Fruit fly (Drosophila melanogaster) whole organism, embryonic: ENCODE data around the gene ND-SGDH.

Source experiments
- Antp ChIP-seq: fragments of 200-800 bp; sonication (Bioruptor generic); optimal IDR thresholded peaks from 3 replicates; lab custom pipeline; 2016; ENCODE audit warnings: missing biosample characterization, missing genetic modification characterization
- B-H1 ChIP-seq: fragments of 200-800 bp; sonication (Bioruptor generic); IDR thresholded peaks from 3 replicates; pipeline ENCODE4 v1.3.6; 2022; ENCODE audit warnings: missing biosample characterization, missing genetic modification characterization
- Blimp-1 ChIP-seq: fragments of 200-800 bp; sonication (Bioruptor generic); optimal IDR thresholded peaks from 3 replicates; lab custom pipeline; 2018; ENCODE audit warnings: missing biosample characterization, missing genetic modification characterization, mild to moderate bottlenecking, moderate library complexity, missing genetic modification reagents
- CG10147 ChIP-seq: fragments of 200-800 bp; sonication (Bioruptor generic); optimal IDR thresholded peaks from 2 replicates; lab custom pipeline; 2019; ENCODE audit warnings: missing biosample characterization, mild to moderate bottlenecking, missing genetic modification characterization, moderate library complexity
- CG11456 ChIP-seq: fragments of 200-800 bp; sonication (Bioruptor generic); IDR thresholded peaks from 3 replicates; pipeline ENCODE4 v1.3.6; 2022; ENCODE audit warnings: missing biosample characterization, missing genetic modification characterization
- CG12769 ChIP-seq: fragments of 200-800 bp; sonication (Bioruptor generic); optimal IDR thresholded peaks from 2 replicates; lab custom pipeline; 2019; ENCODE audit warnings: missing biosample characterization, mild to moderate bottlenecking, missing genetic modification characterization, moderate library complexity
- CG14050 ChIP-seq: fragments of 200-800 bp; sonication (Bioruptor generic); IDR thresholded peaks from 3 replicates; pipeline ENCODE4 v1.3.6; 2022; ENCODE audit warnings: missing biosample characterization, missing genetic modification characterization
- CG14710 ChIP-seq: fragments of 200-800 bp; sonication (Bioruptor generic); optimal IDR thresholded peaks from 3 replicates; lab custom pipeline; 2019; ENCODE audit warnings: missing biosample characterization, mild to moderate bottlenecking, missing genetic modification characterization, moderate library complexity
- CG14860 ChIP-seq: fragments of 200-800 bp; sonication (Bioruptor generic); IDR thresholded peaks from 3 replicates; pipeline ENCODE4 v1.3.6; 2022; ENCODE audit warnings: missing biosample characterization, missing genetic modification characterization; ENCODE audit not compliant: partially characterized antibody
- CG1529 ChIP-seq: fragments of 200-800 bp; sonication (Bioruptor generic); optimal IDR thresholded peaks from 3 replicates; lab custom pipeline; 2018; ENCODE audit warnings: missing biosample characterization, missing genetic modification characterization
- CG16813 ChIP-seq: fragments of 200-800 bp; sonication (Bioruptor generic); IDR thresholded peaks from 3 replicates; pipeline ENCODE4 v1.3.6; 2022; ENCODE audit warnings: missing biosample characterization, missing genetic modification characterization; ENCODE audit not compliant: partially characterized antibody
- CG17568 ChIP-seq: fragments of 200-800 bp; sonication (Bioruptor generic); optimal IDR thresholded peaks from 2 replicates; lab custom pipeline; 2018; ENCODE audit warnings: missing biosample characterization, mild to moderate bottlenecking, missing genetic modification characterization, moderate library complexity
- CG31441 ChIP-seq: fragments of 200-800 bp; sonication (Bioruptor generic); IDR thresholded peaks from 2 replicates; pipeline ENCODE4 v1.3.6; 2022; ENCODE audit warnings: missing biosample characterization, missing genetic modification characterization
- CG42726 ChIP-seq: fragments of 200-800 bp; sonication (Bioruptor generic); IDR thresholded peaks from 2 replicates; pipeline ENCODE4 v1.3.6; 2022; ENCODE audit warnings: missing biosample characterization, missing genetic modification characterization; ENCODE audit not compliant: partially characterized antibody
- CG5953 ChIP-seq: fragments of 200-800 bp; sonication (Bioruptor generic); IDR thresholded peaks from 2 replicates; pipeline ENCODE4 v1.3.6; 2022; ENCODE audit warnings: missing biosample characterization, missing genetic modification characterization
- CG6813 ChIP-seq: fragments of 200-800 bp; sonication (Bioruptor generic); optimal IDR thresholded peaks from 2 replicates; lab custom pipeline; 2017; ENCODE audit warnings: missing biosample characterization, missing genetic modification characterization, mild to moderate bottlenecking, moderate library complexity, missing genetic modification reagents
- CG6854 ChIP-seq: fragments of 200-800 bp; sonication (Bioruptor generic); optimal IDR thresholded peaks from 3 replicates; lab custom pipeline; 2017; ENCODE audit warnings: missing biosample characterization, mild to moderate bottlenecking, missing genetic modification characterization
- CG8478 ChIP-seq: fragments of >200 bp; optimal IDR thresholded peaks from 2 replicates; lab custom pipeline; 2018
- CG8765 ChIP-seq: fragments of 200-800 bp; sonication (Bioruptor generic); IDR thresholded peaks from 2 replicates; pipeline ENCODE4 v1.3.6; 2022; ENCODE audit warnings: missing biosample characterization, missing genetic modification characterization
- CHES-1-like ChIP-seq: fragments of 200-800 bp; sonication (Bioruptor generic); optimal IDR thresholded peaks from 2 replicates; lab custom pipeline; 2016; ENCODE audit warnings: missing biosample characterization, missing genetic modification characterization
- Camta ChIP-seq: fragments of 200-800 bp; sonication (Bioruptor generic); optimal IDR thresholded peaks from 2 replicates; lab custom pipeline; 2016; ENCODE audit warnings: missing biosample characterization, missing genetic modification characterization
- Doc2 ChIP-seq: fragments of 200-800 bp; sonication (Bioruptor generic); IDR thresholded peaks from 2 replicates; pipeline ENCODE4 v1.3.6; 2022; ENCODE audit warnings: missing biosample characterization, missing genetic modification characterization
- Dp ChIP-seq: fragments of 200-800 bp; sonication (Bioruptor generic); optimal IDR thresholded peaks from 2 replicates; lab custom pipeline; 2018; ENCODE audit warnings: missing biosample characterization, mild to moderate bottlenecking, missing genetic modification characterization, moderate library complexity
- E2f1 ChIP-seq: fragments of 200-800 bp; sonication (Bioruptor generic); IDR thresholded peaks from 2 replicates; pipeline ENCODE4 v1.3.6; 2022; ENCODE audit warnings: missing biosample characterization, missing genetic modification characterization
- Ets65A ChIP-seq: fragments of 200-800 bp; sonication (Bioruptor generic); peaks from one replicate; lab custom pipeline; 2016; ENCODE audit warnings: missing biosample characterization, missing genetic modification characterization
- Fer3 ChIP-seq: fragments of 200-800 bp; sonication (Bioruptor generic); optimal IDR thresholded peaks from 2 replicates; lab custom pipeline; 2018; ENCODE audit warnings: missing biosample characterization, mild to moderate bottlenecking, missing genetic modification characterization, moderate library complexity
- Kr ChIP-seq: fragments of 200-800 bp; sonication (Bioruptor generic); optimal IDR thresholded peaks from 2 replicates; lab custom pipeline; 2017; ENCODE audit warnings: missing biosample characterization, mild to moderate bottlenecking, missing genetic modification characterization
- MBD-R2 ChIP-seq: fragments of 200-800 bp; sonication (Bioruptor generic); IDR thresholded peaks from 2 replicates; pipeline ENCODE4 v1.3.6; 2022; ENCODE audit warnings: missing biosample characterization, missing genetic modification characterization
- bbx ChIP-seq: fragments of 200-800 bp; sonication (Bioruptor generic); IDR thresholded peaks from 2 replicates; pipeline ENCODE4 v1.3.6; 2022; ENCODE audit warnings: missing biosample characterization, missing genetic modification characterization; ENCODE audit not compliant: partially characterized antibody
- cad ChIP-seq: fragments of >200 bp; optimal IDR thresholded peaks from 2 replicates; lab custom pipeline; 2017; ENCODE audit warnings: missing biosample characterization, missing genetic modification characterization
- cato ChIP-seq: fragments of 200-800 bp; sonication (Bioruptor generic); optimal IDR thresholded peaks from 2 replicates; lab custom pipeline; 2016; ENCODE audit warnings: missing biosample characterization, missing genetic modification characterization, borderline replicate concordance
- chinmo ChIP-seq: fragments of 200-800 bp; sonication (Bioruptor generic); IDR thresholded peaks from 4 replicates; pipeline ENCODE4 v1.3.6; 2022; ENCODE audit warnings: missing biosample characterization, missing genetic modification characterization; ENCODE audit not compliant: partially characterized antibody
- crc ChIP-seq: fragments of 200-800 bp; sonication (Bioruptor generic); optimal IDR thresholded peaks from 2 replicates; lab custom pipeline; 2016; ENCODE audit warnings: missing biosample characterization, missing genetic modification characterization
- fru ChIP-seq: fragments of >200 bp; optimal IDR thresholded peaks from 2 replicates; lab custom pipeline; 2017
- gcm ChIP-seq: fragments of 200-800 bp; sonication (Bioruptor generic); optimal IDR thresholded peaks from 2 replicates; lab custom pipeline; 2019; ENCODE audit warnings: missing biosample characterization, mild to moderate bottlenecking, missing genetic modification characterization, moderate library complexity
- gsb-n ChIP-seq: fragments of 200-800 bp; sonication (Bioruptor generic); optimal IDR thresholded peaks from 3 replicates; lab custom pipeline; 2018; ENCODE audit warnings: missing biosample characterization, mild to moderate bottlenecking, missing genetic modification characterization
- h ChIP-seq: fragments of >200 bp; optimal IDR thresholded peaks from 2 replicates; lab custom pipeline; 2017
- jumu ChIP-seq: fragments of 200-800 bp; sonication (Bioruptor generic); optimal IDR thresholded peaks from 3 replicates; lab custom pipeline; 2016; ENCODE audit warnings: missing biosample characterization, missing genetic modification characterization
- kah ChIP-seq: fragments of 200-800 bp; sonication (Bioruptor generic); optimal IDR thresholded peaks from 2 replicates; lab custom pipeline; 2018; ENCODE audit warnings: missing biosample characterization, mild to moderate bottlenecking, missing genetic modification characterization
- luna ChIP-seq: fragments of 200-800 bp; sonication (Bioruptor generic); optimal IDR thresholded peaks from 2 replicates; lab custom pipeline; 2016; ENCODE audit warnings: missing biosample characterization, missing genetic modification characterization
- maf-S ChIP-seq: fragments of 200-800 bp; sonication (Bioruptor generic); optimal IDR thresholded peaks from 2 replicates; lab custom pipeline; 2016; ENCODE audit warnings: missing biosample characterization, missing genetic modification characterization
- oc ChIP-seq: fragments of 200-800 bp; sonication (Bioruptor generic); optimal IDR thresholded peaks from 2 replicates; lab custom pipeline; 2018; ENCODE audit warnings: missing biosample characterization, mild to moderate bottlenecking, missing genetic modification characterization, moderate library complexity
- p53 ChIP-seq: fragments of 200-800 bp; sonication (Bioruptor generic); optimal IDR thresholded peaks from 2 replicates; lab custom pipeline; 2016; ENCODE audit warnings: missing biosample characterization, missing genetic modification characterization
- pnt ChIP-seq: fragments of 200-800 bp; sonication (Bioruptor generic); optimal IDR thresholded peaks from 3 replicates; lab custom pipeline; 2016; ENCODE audit warnings: missing biosample characterization, missing genetic modification characterization
- psq ChIP-seq: fragments of 200-800 bp; sonication (Bioruptor generic); optimal IDR thresholded peaks from 2 replicates; lab custom pipeline; 2017; ENCODE audit warnings: missing biosample characterization, missing genetic modification characterization
- schlank ChIP-seq: fragments of 200-800 bp; sonication (Bioruptor generic); optimal IDR thresholded peaks from 2 replicates; lab custom pipeline; 2018; ENCODE audit warnings: missing biosample characterization, mild to moderate bottlenecking, missing genetic modification characterization
- sens ChIP-seq: fragments of 200-800 bp; sonication (Bioruptor generic); peaks from one replicate; lab custom pipeline; 2016; ENCODE audit warnings: missing biosample characterization, missing genetic modification characterization
- sens-2 ChIP-seq: fragments of 200-800 bp; sonication (Bioruptor generic); IDR thresholded peaks from 2 replicates; pipeline ENCODE4 v1.3.6; 2022; ENCODE audit warnings: missing biosample characterization, missing genetic modification characterization
- sr ChIP-seq: fragments of 200-800 bp; sonication (Bioruptor generic); IDR thresholded peaks from 3 replicates; pipeline ENCODE4 v1.3.6; 2022; ENCODE audit warnings: missing biosample characterization, missing genetic modification characterization
- twi ChIP-seq: fragments of 200-800 bp; optimal IDR thresholded peaks from 2 replicates; lab custom pipeline; 2019; ENCODE audit warnings: missing biosample characterization, mild to moderate bottlenecking, missing genetic modification characterization, moderate library complexity
- vfl ChIP-seq: fragments of 200-800 bp; sonication (Bioruptor generic); optimal IDR thresholded peaks from 2 replicates; lab custom pipeline; 2016; ENCODE audit warnings: missing biosample characterization, missing genetic modification characterization
- zen ChIP-seq: fragments of 200-800 bp; sonication (Bioruptor generic); optimal IDR thresholded peaks from 3 replicates; lab custom pipeline; 2018; ENCODE audit warnings: missing biosample characterization, mild to moderate bottlenecking, missing genetic modification characterization, moderate library complexity
- zf30C ChIP-seq: fragments of 200-800 bp; sonication (Bioruptor generic); optimal IDR thresholded peaks from 3 replicates; lab custom pipeline; 2018; ENCODE audit warnings: missing biosample characterization, mild to moderate bottlenecking, missing genetic modification characterization

The ND-SGDH gene

dm6 chr3L:12136630-12137029 is 1.8 kb downstream of the ND-SGDH start, which contains the start of the genes CG5645 and Atg12 (continued):
- no peak for TF ChIP-seq CG17568 (GFP tag; lab: Kevin White, UChicago)
- peak; percentile 18; the same call in 1 of the 2 replicates for TF ChIP-seq E2f1
- TF ChIP-seq CHES-1-like, result no peak
- peak; percentile 65 for TF ChIP-seq Blimp-1 (GFP tag; lab: Kevin White, UChicago)
- no peak for TF ChIP-seq zf30C (GFP tag; lab: Kevin White, UChicago)
- no peak for TF ChIP-seq CG6854 (GFP tag; lab: Kevin White, UChicago)
- no peak for TF ChIP-seq CG1529 (GFP tag; lab: Kevin White, UChicago)
- TF ChIP-seq MBD-R2 (GFP tag; lab: Robert Waterston, UW), result peak; percentile 78
- peak; percentile 66 for TF ChIP-seq CG31441
- TF ChIP-seq Kr (GFP tag; lab: Kevin White, UChicago), result no peak
- no peak for TF ChIP-seq Antp (GFP tag; lab: Kevin White, UChicago)
- TF ChIP-seq gcm (GFP tag; lab: Kevin White, UChicago), result peak; percentile 56
- no peak for TF ChIP-seq Doc2
- TF ChIP-seq gsb-n (tag; lab: Kevin White, UChicago), result peak; percentile 58
- peak; percentile 11 for TF ChIP-seq maf-S (GFP tag; lab: Kevin White, UChicago)
- TF ChIP-seq p53 (GFP tag; lab: Kevin White, UChicago), result no peak
- TF ChIP-seq cato, result no peak
- TF ChIP-seq sr (GFP tag; lab: Robert Waterston, UW), result no peak
- no peak for TF ChIP-seq psq (GFP tag; lab: Kevin White, UChicago)
- TF ChIP-seq CG14860, result peak; percentile 80
- TF ChIP-seq CG11456 (GFP tag; lab: Robert Waterston, UW), result no peak
- peak; percentile 71 for TF ChIP-seq bbx (GFP tag; lab: Robert Waterston, UW)
- TF ChIP-seq pnt (GFP tag; lab: Kevin White, UChicago), result no peak
- peak; percentile 78 for TF ChIP-seq sens
- TF ChIP-seq twi (tag; lab: Kevin White, UChicago), result no peak
- no peak for TF ChIP-seq chinmo (GFP tag; lab: Robert Waterston, UW)
- no peak for TF ChIP-seq Camta (GFP tag; lab: Kevin White, UChicago)
- no peak for TF ChIP-seq CG12769 (tag; lab: Kevin White, UChicago)
- no peak for TF ChIP-seq B-H1 (GFP tag; lab: Robert Waterston, UW)
- no peak for TF ChIP-seq h (lab: Kevin White, UChicago)
- no peak for TF ChIP-seq CG6813 (GFP tag; lab: Kevin White, UChicago)
- TF ChIP-seq cad (GFP tag; lab: Kevin White, UChicago), result no peak
- peak; percentile 86 for TF ChIP-seq CG14710 (tag; lab: Kevin White, UChicago)
- TF ChIP-seq CG8478 (lab: Kevin White, UChicago), result no peak
- TF ChIP-seq jumu (GFP tag; lab: Kevin White, UChicago), result no peak
- TF ChIP-seq sens-2, result no peak
- no peak for TF ChIP-seq CG5953 (GFP tag; lab: Robert Waterston, UW)
- no peak for TF ChIP-seq Ets65A (GFP tag; lab: Kevin White, UChicago)
- peak; percentile 36; the same call in 1 of the 3 replicates for TF ChIP-seq CG14050
- TF ChIP-seq luna (GFP tag; lab: Kevin White, UChicago), result no peak
- peak; percentile 16 for TF ChIP-seq vfl (GFP tag; lab: Kevin White, UChicago)
- TF ChIP-seq Fer3 (tag; lab: Kevin White, UChicago), result peak; percentile 64
- TF ChIP-seq zen (tag; lab: Kevin White, UChicago), result peak; percentile 26
- TF ChIP-seq CG42726, result no peak; the same call in 1 of the 2 replicates
- TF ChIP-seq oc, result no peak
- no peak for TF ChIP-seq kah (GFP tag; lab: Kevin White, UChicago)
- no peak for TF ChIP-seq crc (GFP tag; lab: Kevin White, UChicago)
- no peak for TF ChIP-seq fru
- TF ChIP-seq Dp (GFP tag; lab: Kevin White, UChicago), result peak; percentile 2
- peak; percentile 74 for TF ChIP-seq CG16813
- TF ChIP-seq CG8765 (GFP tag; lab: Robert Waterston, UW), result no peak
- peak; percentile 10 for TF ChIP-seq CG10147 (GFP tag; lab: Kevin White, UChicago)
- no peak for TF ChIP-seq schlank (tag; lab: Kevin White, UChicago)
